Worm (Caenorhabditis elegans) whole organism, L2 larva: ENCODE measurements around the gene clec-56.

Experiments
- C34F6.9 ChIP-seq: fragments of 150-350 bp; optimal IDR thresholded peaks from 2 replicates; lab custom pipeline; 2014; ENCODE audit warnings: missing biosample characterization, missing genetic modification characterization
- F13H6.1 ChIP-seq: sonication (generic microtip); optimal IDR thresholded peaks from 2 replicates; lab custom pipeline; 2016; ENCODE audit warnings: missing genetic modification characterization, missing compliant biosample characterization
- R02D3.7 ChIP-seq: fragments of 150-350 bp; optimal IDR thresholded peaks from 2 replicates; lab custom pipeline; 2014; ENCODE audit warnings: missing biosample characterization, missing genetic modification characterization
- Y55F3AM.14 ChIP-seq: fragments of 200-800 bp; sonication (Bioruptor generic); optimal IDR thresholded peaks from 2 replicates; lab custom pipeline; 2018; ENCODE audit warnings: mild to moderate bottlenecking, missing genetic modification characterization, missing compliant biosample characterization
- ZK546.5 ChIP-seq: sonication (generic microtip); optimal IDR thresholded peaks from 2 replicates; lab custom pipeline; 2017; ENCODE audit warnings: missing biosample characterization, missing genetic modification characterization
- alr-1 ChIP-seq: fragments of 150-350 bp; optimal IDR thresholded peaks from 2 replicates; lab custom pipeline; 2014; ENCODE audit warnings: missing biosample characterization, missing genetic modification characterization
- aly-2 ChIP-seq: fragments of 150-350 bp; optimal IDR thresholded peaks from 2 replicates; lab custom pipeline; 2014; ENCODE audit warnings: missing biosample characterization, missing genetic modification characterization
- ama-1 ChIP-seq: fragments of 150-350 bp; optimal IDR thresholded peaks from 2 replicates; lab custom pipeline; 2018; ENCODE audit warnings: inconsistent platforms
- ceh-82 ChIP-seq: fragments of 150-350 bp; optimal IDR thresholded peaks from 2 replicates; lab custom pipeline; 2014; ENCODE audit warnings: missing biosample characterization, missing genetic modification characterization
- crh-2 ChIP-seq: sonication (generic microtip); optimal IDR thresholded peaks from 2 replicates; lab custom pipeline; 2017; ENCODE audit warnings: missing biosample characterization, missing genetic modification characterization
- dmd-4 ChIP-seq: sonication (generic microtip); optimal IDR thresholded peaks from 2 replicates; lab custom pipeline; 2017; ENCODE audit warnings: missing biosample characterization, missing genetic modification characterization
- egl-27 ChIP-seq: sonication (generic microtip); optimal IDR thresholded peaks from 3 replicates; lab custom pipeline; 2017; ENCODE audit warnings: missing biosample characterization, missing genetic modification reagents, missing genetic modification characterization
- elt-1 ChIP-seq: fragments of 150-350 bp; optimal IDR thresholded peaks from 2 replicates; lab custom pipeline; 2014; ENCODE audit warnings: missing biosample characterization, missing genetic modification characterization
- fos-1 ChIP-seq: fragments of 150-350 bp; optimal IDR thresholded peaks from 2 replicates; lab custom pipeline; 2014; ENCODE audit warnings: missing biosample characterization, missing genetic modification characterization
- gmeb-1 ChIP-seq: fragments of 150-350 bp; optimal IDR thresholded peaks from 2 replicates; lab custom pipeline; 2014; ENCODE audit warnings: missing biosample characterization, missing genetic modification characterization
- mab-5 ChIP-seq: fragments of 150-350 bp; optimal IDR thresholded peaks from 2 replicates; lab custom pipeline; 2014; ENCODE audit warnings: missing biosample characterization, missing genetic modification characterization
- mbf-1 ChIP-seq: sonication (generic microtip); optimal IDR thresholded peaks from 2 replicates; lab custom pipeline; 2017; ENCODE audit warnings: missing biosample characterization, missing genetic modification characterization
- mdl-1 ChIP-seq, 2 experiments: fragments of 150-350 bp in 1 of 2; sonication (generic microtip) in 1 of 2; optimal IDR thresholded peaks; 2 replicates each; lab custom pipeline; 2017; ENCODE audit warnings: missing biosample characterization in 2 of 2, missing genetic modification characterization in 2 of 2
- nhr-10 ChIP-seq: sonication (generic microtip); optimal IDR thresholded peaks from 2 replicates; lab custom pipeline; 2017; ENCODE audit warnings: missing biosample characterization, missing genetic modification characterization
- nhr-11 ChIP-seq: fragments of 150-350 bp; optimal IDR thresholded peaks from 2 replicates; lab custom pipeline; 2014; ENCODE audit warnings: missing biosample characterization, missing genetic modification characterization
- nhr-129 ChIP-seq: fragments of 150-350 bp; optimal IDR thresholded peaks from 2 replicates; lab custom pipeline; 2014; ENCODE audit warnings: missing biosample characterization, missing genetic modification characterization
- nhr-21 ChIP-seq: fragments of 150-350 bp; optimal IDR thresholded peaks from 2 replicates; lab custom pipeline; 2014; ENCODE audit warnings: missing biosample characterization, missing genetic modification characterization
- nhr-237 ChIP-seq: fragments of 150-350 bp; optimal IDR thresholded peaks from 2 replicates; lab custom pipeline; 2014; ENCODE audit warnings: missing biosample characterization, missing genetic modification characterization
- nhr-25 ChIP-seq: fragments of 150-350 bp; sonication (generic microtip); optimal IDR thresholded peaks from 3 replicates; lab custom pipeline; 2014; ENCODE audit warnings: missing biosample characterization, missing genetic modification characterization
- nhr-6 ChIP-seq: fragments of 150-350 bp; optimal IDR thresholded peaks from 2 replicates; lab custom pipeline; 2014; ENCODE audit warnings: missing biosample characterization, missing genetic modification characterization
- nhr-77 ChIP-seq: fragments of 150-350 bp; optimal IDR thresholded peaks from 2 replicates; lab custom pipeline; 2014; ENCODE audit warnings: missing biosample characterization, missing genetic modification characterization
- peb-1 ChIP-seq: fragments of 150-350 bp; optimal IDR thresholded peaks from 2 replicates; lab custom pipeline; 2014; ENCODE audit warnings: missing biosample characterization, missing genetic modification characterization
- skn-1 ChIP-seq: sonication (generic microtip); optimal IDR thresholded peaks from 2 replicates; lab custom pipeline; 2017; ENCODE audit warnings: missing biosample characterization, missing genetic modification characterization
- sma-9 ChIP-seq, 2 experiments: fragments of 150-350 bp in 1 of 2; sonication (generic microtip) in 1 of 2; optimal IDR thresholded peaks; 2 replicates each; lab custom pipeline; 2014 to 2016; ENCODE audit warnings: missing genetic modification characterization in 2 of 2, mild to moderate bottlenecking in 1 of 2, missing biosample characterization in 1 of 2, missing compliant biosample characterization in 1 of 2, missing genetic modification reagents in 1 of 2, moderate library complexity in 1 of 2
- unc-39 ChIP-seq: fragments of 150-350 bp; optimal IDR thresholded peaks from 2 replicates; lab custom pipeline; 2014; ENCODE audit warnings: missing biosample characterization, missing genetic modification characterization
- unc-55 ChIP-seq: fragments of 150-350 bp; sonication (generic microtip); optimal IDR thresholded peaks from 3 replicates; lab custom pipeline; 2014; ENCODE audit warnings: missing biosample characterization, missing genetic modification reagents, missing genetic modification characterization
- unc-62 ChIP-seq: fragments of 150-350 bp; optimal IDR thresholded peaks from 2 replicates; lab custom pipeline; 2014; ENCODE audit warnings: missing biosample characterization, missing genetic modification reagents, missing genetic modification characterization
- ztf-1 ChIP-seq: fragments of 200-800 bp; sonication (Bioruptor generic); conservative IDR thresholded peaks from 2 replicates; pipeline ENCODE4 v1.3.6; 2022; ENCODE audit warnings: missing genetic modification characterization, missing compliant biosample characterization
- ztf-4 ChIP-seq: fragments of 150-350 bp; optimal IDR thresholded peaks from 2 replicates; lab custom pipeline; 2014; ENCODE audit warnings: missing biosample characterization, missing genetic modification characterization

The clec-56 gene

DNA sequence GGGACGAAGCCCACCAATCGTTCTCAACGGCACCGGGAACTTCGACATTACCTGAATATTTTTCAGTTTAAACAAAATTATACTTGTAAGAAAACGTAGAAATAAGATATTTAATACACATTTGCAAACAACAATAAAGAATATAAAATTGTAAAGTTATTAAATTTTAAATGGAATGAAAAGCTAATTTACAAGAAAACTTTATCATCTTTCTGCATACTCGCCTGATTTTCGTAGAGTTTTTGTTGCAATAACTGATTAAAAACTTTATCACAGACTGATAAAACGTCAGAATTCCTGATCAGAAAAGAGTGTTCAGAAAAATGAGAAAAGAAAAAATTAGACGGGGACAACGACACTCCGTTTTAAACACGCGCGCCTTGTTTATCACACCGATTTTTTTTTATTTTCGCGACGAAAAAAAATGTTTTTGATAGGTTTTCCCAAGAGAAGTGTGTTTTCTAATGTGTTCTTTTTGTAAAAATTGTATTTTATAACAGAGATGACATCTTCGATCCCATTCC, 26.9 kb upstream of the clec-56 start, which contains the start of the genes dlat-1 and fntb-1:
Gene dlat-1 (minus strand): TSS at position 51 of the 524 bp plus-strand sequence.
Gene fntb-1 (plus strand): TSS at position 412 of the 524 bp plus-strand sequence.
- no peak for TF ChIP-seq R02D3.7
- no peak for TF ChIP-seq unc-39
- peak; percentile 9 for TF ChIP-seq unc-55 (GFP tag; lab: Kevin White, UChicago)
- TF ChIP-seq fos-1 (tag; lab: Kevin White, UChicago): peak; percentile 80
- peak; percentile 8 for TF ChIP-seq crh-2 (tag; lab: Kevin White, UChicago)
- peak; percentile 10 for TF ChIP-seq gmeb-1 (tag; lab: Kevin White, UChicago)
- no peak for TF ChIP-seq peb-1

DNA sequence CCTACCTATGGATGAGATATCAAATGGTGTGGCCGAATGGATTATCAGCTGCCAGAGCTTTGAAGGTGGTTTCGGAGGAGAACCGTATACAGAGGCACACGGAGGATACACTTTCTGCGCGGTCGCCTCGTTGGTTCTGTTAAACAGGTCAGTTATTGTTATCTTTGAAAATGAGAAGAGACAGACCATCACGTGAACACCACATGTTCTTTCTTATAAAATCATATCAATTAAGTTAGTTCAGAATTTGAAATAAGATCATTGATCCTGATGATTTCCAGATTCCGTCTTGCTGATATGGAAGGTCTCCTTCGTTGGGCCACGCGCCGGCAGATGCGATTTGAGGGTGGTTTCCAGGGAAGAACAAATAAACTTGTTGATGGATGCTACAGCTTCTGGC, 25.5 kb upstream of the clec-56 start:
- TF ChIP-seq nhr-21 (tag; lab: Kevin White, UChicago) (peak; percentile 35), Y55F3AM.14 (GFP tag; lab: Kevin White, UChicago) (no peak)

DNA sequence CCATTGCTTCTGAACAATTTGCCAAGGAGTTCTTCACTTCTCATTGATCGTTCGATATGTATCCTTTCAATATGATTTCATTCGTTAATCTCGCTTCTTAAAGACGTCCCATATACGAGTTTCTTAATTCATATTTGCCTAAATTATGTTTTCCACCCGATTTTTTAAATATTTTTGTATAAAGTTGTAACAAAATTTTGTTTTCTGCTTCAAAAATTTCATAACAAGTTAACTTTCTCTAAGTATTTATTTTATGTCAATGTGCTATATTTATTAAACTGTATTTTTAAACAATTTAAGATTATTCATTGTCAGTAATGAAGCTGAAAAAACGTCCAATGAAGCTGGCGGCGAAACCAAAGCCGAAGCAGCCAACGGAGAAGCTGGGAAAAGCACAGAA, 24.8 kb upstream of the clec-56 start, which contains the start of gene F23B12.7:
Gene F23B12.7 (plus strand): TSS at position 301 of the 400 bp plus-strand sequence.
- no peak for TF ChIP-seq unc-39
- no peak for TF ChIP-seq C34F6.9 (tag; lab: Kevin White, UChicago)
- TF ChIP-seq ZK546.5 (tag; lab: Kevin White, UChicago): no peak
- no peak for TF ChIP-seq mdl-1 (tag; optimal IDR thresholded peaks at IDR 0.05; lab: Kevin White, UChicago)
- no peak for TF ChIP-seq mab-5 (tag; lab: Kevin White, UChicago)
- no peak for TF ChIP-seq nhr-21 (tag; lab: Kevin White, UChicago)
- TF ChIP-seq nhr-237 (tag; lab: Kevin White, UChicago): no peak
- no peak for TF ChIP-seq alr-1 (tag; lab: Kevin White, UChicago)
- TF ChIP-seq F13H6.1 (tag; lab: Kevin White, UChicago): no peak
- no peak for TF ChIP-seq nhr-129 (tag; lab: Kevin White, UChicago)
- TF ChIP-seq ztf-1 (GFP tag; lab: Robert Waterston, UW): no peak
- no peak for TF ChIP-seq crh-2 (tag; lab: Kevin White, UChicago)
- TF ChIP-seq nhr-25: no peak
- TF ChIP-seq skn-1 (tag; lab: Kevin White, UChicago): no peak
- no peak for TF ChIP-seq egl-27 (tag; lab: Kevin White, UChicago)
- TF ChIP-seq aly-2: no peak
- no peak for TF ChIP-seq nhr-10
- no peak for TF ChIP-seq unc-62 (GFP tag; lab: Kevin White, UChicago)
- no peak for TF ChIP-seq ceh-82
- TF ChIP-seq, all 48 proteins: peak for 0

ce11 chrV:14456626-14457025, 17.6 kb upstream of the clec-56 start, which contains the start of gene bmk-1:
TSS of gene bmk-1 (minus strand) at chrV:14456984.
- TF ChIP-seq ama-1 (no peak), gmeb-1 (tag; lab: Kevin White, UChicago) (peak; percentile 70)

DNA sequence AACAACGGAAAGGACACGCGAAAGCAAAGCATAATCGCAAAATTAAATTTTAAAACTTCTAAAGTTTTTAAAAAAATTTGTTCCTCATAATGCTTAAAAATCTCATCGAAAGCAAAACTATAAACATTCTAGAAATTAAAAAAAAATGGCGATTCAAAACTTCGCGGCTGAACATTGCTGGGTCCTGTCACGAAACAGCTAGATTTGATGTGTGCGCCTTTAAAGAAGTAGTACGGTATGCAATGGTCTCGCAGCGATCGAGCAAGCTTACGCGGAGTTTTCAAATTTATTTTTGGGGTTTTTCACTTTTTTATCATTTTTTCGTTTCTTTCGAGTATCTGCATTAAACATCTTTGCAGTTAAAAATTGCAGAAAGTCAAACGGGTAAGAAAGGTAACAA, 17.1 kb upstream of the clec-56 start, which contains the start of gene coh-3:
Gene coh-3 (plus strand): TSS at position 353 of the 400 bp plus-strand sequence.
- TF ChIP-seq nhr-6 (tag; lab: Kevin White, UChicago) (no peak), nhr-10 (no peak), unc-62 (GFP tag; lab: Kevin White, UChicago) (no peak), ceh-82 (no peak), sma-9 (GFP tag; optimal IDR thresholded peaks at IDR 0.05; lab: Kevin White, UChicago) (no peak), sma-9 (tag; optimal IDR thresholded peaks at IDR 0.05; lab: Kevin White, UChicago) (no peak), mab-5 (tag; lab: Kevin White, UChicago) (no peak), nhr-237 (tag; lab: Kevin White, UChicago) (no peak), nhr-77 (no peak), mbf-1 (tag; lab: Kevin White, UChicago) (no peak), ztf-4 (tag; lab: Kevin White, UChicago) (no peak), elt-1 (no peak), mdl-1 (tag; optimal IDR thresholded peaks at IDR 0.05; lab: Kevin White, UChicago) (no peak), dmd-4 (tag; lab: Kevin White, UChicago) (no peak), nhr-11 (tag; lab: Kevin White, UChicago) (no peak), unc-39 (no peak), aly-2 (no peak)
- TF ChIP-seq, all 48 proteins: peak for 0
